Worm (Caenorhabditis elegans): ENCODE results near the gene ZK354.2.

- TF ChIP-seq mep-1 (tag; optimal IDR thresholded peaks at IDR 0.05) = no peak
- no peak for TF ChIP-seq zag-1 (tag; optimal IDR thresholded peaks at IDR 0.05)
- TF ChIP-seq unc-39 (tag; optimal IDR thresholded peaks at IDR 0.05) = no peak
These were observed 10.2 kb upstream of the ZK354.2 start, which contains the start of gene ZK354.7 for ce11 chrIV:5303030-5303429.
